Fruit fly (Drosophila melanogaster) whole organism, embryonic: ENCODE results near the gene Enoph.

Source experiments
- Adf1 ChIP-seq: fragments of 200-800 bp; sonication (Bioruptor generic); IDR thresholded peaks from 2 replicates; pipeline ENCODE4 v1.3.6; 2022; ENCODE audit warnings: missing biosample characterization, missing genetic modification characterization
- Bdp1 ChIP-seq: fragments of 200-800 bp; sonication (Bioruptor generic); optimal IDR thresholded peaks from 3 replicates; lab custom pipeline; 2016; ENCODE audit warnings: missing biosample characterization, missing genetic modification characterization
- CG11456 ChIP-seq: fragments of 200-800 bp; sonication (Bioruptor generic); IDR thresholded peaks from 3 replicates; pipeline ENCODE4 v1.3.6; 2022; ENCODE audit warnings: missing biosample characterization, missing genetic modification characterization
- CG15011 ChIP-seq: fragments of 200-800 bp; sonication (Bioruptor generic); optimal IDR thresholded peaks from 3 replicates; lab custom pipeline; 2018; ENCODE audit warnings: missing biosample characterization, mild to moderate bottlenecking, missing genetic modification characterization
- CG17328 ChIP-seq: fragments of 200-800 bp; sonication (Bioruptor generic); IDR thresholded peaks from 2 replicates; pipeline ENCODE4 v1.3.6; 2022; ENCODE audit warnings: missing biosample characterization, missing genetic modification characterization
- CG17361 ChIP-seq: fragments of 200-800 bp; sonication (Bioruptor generic); IDR thresholded peaks from 3 replicates; pipeline ENCODE4 v1.3.6; 2022; ENCODE audit warnings: missing biosample characterization, missing genetic modification characterization
- CG18764 ChIP-seq: fragments of 200-800 bp; sonication (Bioruptor generic); optimal IDR thresholded peaks from 3 replicates; lab custom pipeline; 2016; ENCODE audit warnings: missing biosample characterization, missing genetic modification characterization
- CG2202 ChIP-seq: fragments of 200-800 bp; sonication (Bioruptor generic); optimal IDR thresholded peaks from 2 replicates; lab custom pipeline; 2018; ENCODE audit warnings: missing biosample characterization, mild to moderate bottlenecking, missing genetic modification characterization
- CG30431 ChIP-seq: fragments of 200-800 bp; sonication (Bioruptor generic); optimal IDR thresholded peaks from 2 replicates; lab custom pipeline; 2017; ENCODE audit warnings: missing biosample characterization, missing genetic modification characterization
- CG33557 ChIP-seq: fragments of 200-800 bp; sonication (Bioruptor generic); optimal IDR thresholded peaks from 2 replicates; lab custom pipeline; 2019; ENCODE audit warnings: missing biosample characterization, mild to moderate bottlenecking, missing genetic modification characterization, moderate library complexity
- CG34422 ChIP-seq: fragments of 200-800 bp; sonication (Bioruptor generic); IDR thresholded peaks from 3 replicates; pipeline ENCODE4 v1.3.6; 2022; ENCODE audit warnings: missing biosample characterization, missing genetic modification characterization
- CG8281 ChIP-seq: fragments of 200-800 bp; sonication (Bioruptor generic); optimal IDR thresholded peaks from 2 replicates; lab custom pipeline; 2018; ENCODE audit warnings: missing biosample characterization, mild to moderate bottlenecking, missing genetic modification characterization, moderate library complexity
- CG8290 ChIP-seq, 3 experiments: fragments of 200-800 bp; sonication (Bioruptor generic); optimal IDR thresholded peaks; 2 replicates each; lab custom pipeline; 2016 to 2019; ENCODE audit warnings: missing biosample characterization in 3 of 3, missing genetic modification characterization in 3 of 3, mild to moderate bottlenecking in 2 of 3, moderate library complexity in 1 of 3
- CG8478 ChIP-seq: fragments of >200 bp; optimal IDR thresholded peaks from 2 replicates; lab custom pipeline; 2018
- Dad ChIP-seq: fragments of 200-800 bp; sonication (Bioruptor generic); optimal IDR thresholded peaks from 3 replicates; lab custom pipeline; 2016; ENCODE audit warnings: missing biosample characterization, missing genetic modification characterization
- Deaf1 ChIP-seq: fragments of 200-800 bp; optimal IDR thresholded peaks from 3 replicates; lab custom pipeline; 2019; ENCODE audit warnings: missing biosample characterization, mild to moderate bottlenecking, missing genetic modification characterization, moderate library complexity
- H15 ChIP-seq: fragments of 200-800 bp; sonication (Bioruptor generic); IDR thresholded peaks from 3 replicates; pipeline ENCODE4 v1.3.6; 2022; ENCODE audit warnings: missing biosample characterization, missing genetic modification characterization
- HLH4C ChIP-seq: fragments of 200-800 bp; sonication (Bioruptor generic); IDR thresholded peaks from 3 replicates; pipeline ENCODE4 v1.3.6; 2022; ENCODE audit warnings: missing biosample characterization, missing genetic modification characterization; ENCODE audit not compliant: partially characterized antibody
- Hsf ChIP-seq: fragments of 200-800 bp; sonication (Bioruptor generic); optimal IDR thresholded peaks from 3 replicates; lab custom pipeline; 2016; ENCODE audit warnings: missing biosample characterization, missing genetic modification characterization
- Jarid2 ChIP-seq: fragments of 200-800 bp; sonication (Bioruptor generic); optimal IDR thresholded peaks from 3 replicates; lab custom pipeline; 2017; ENCODE audit warnings: mild to moderate bottlenecking, missing biosample characterization, missing genetic modification reagents, missing genetic modification characterization
- MTF-1 ChIP-seq: fragments of 200-800 bp; sonication (Bioruptor generic); optimal IDR thresholded peaks from 2 replicates; lab custom pipeline; 2018; ENCODE audit warnings: missing biosample characterization, mild to moderate bottlenecking, missing genetic modification characterization, borderline replicate concordance
- Mad ChIP-seq: fragments of 200-800 bp; sonication (Bioruptor generic); optimal IDR thresholded peaks from 2 replicates; lab custom pipeline; 2016; ENCODE audit warnings: missing biosample characterization, missing genetic modification characterization
- Poxn ChIP-seq: fragments of 200-800 bp; sonication (Bioruptor generic); IDR thresholded peaks from 2 replicates; pipeline ENCODE4 v1.3.6; 2022; ENCODE audit warnings: missing biosample characterization, missing genetic modification characterization
- Xrp1 ChIP-seq: fragments of 200-800 bp; sonication (Bioruptor generic); IDR thresholded peaks from 2 replicates; pipeline ENCODE4 v1.3.6; 2022; ENCODE audit warnings: missing biosample characterization, missing genetic modification characterization
- aop ChIP-seq: fragments of 200-800 bp; sonication (Bioruptor generic); IDR thresholded peaks from 2 replicates; pipeline ENCODE4 v1.3.6; 2022; ENCODE audit warnings: missing biosample characterization, missing genetic modification characterization
- ase ChIP-seq: fragments of 200-800 bp; sonication (Bioruptor generic); IDR thresholded peaks from 3 replicates; pipeline ENCODE4 v1.3.6; 2022; ENCODE audit warnings: missing biosample characterization, missing genetic modification characterization
- bcd ChIP-seq: fragments of 200-800 bp; sonication (Bioruptor generic); optimal IDR thresholded peaks from 2 replicates; lab custom pipeline; 2017; ENCODE audit warnings: missing biosample characterization, mild to moderate bottlenecking, missing genetic modification characterization
- bigmax ChIP-seq: fragments of 200-800 bp; sonication (Bioruptor generic); optimal IDR thresholded peaks from 2 replicates; lab custom pipeline; 2018; ENCODE audit warnings: missing biosample characterization, mild to moderate bottlenecking, missing genetic modification characterization
- caup ChIP-seq: fragments of 200-800 bp; sonication (Bioruptor generic); optimal IDR thresholded peaks from 3 replicates; lab custom pipeline; 2017; ENCODE audit warnings: missing biosample characterization, mild to moderate bottlenecking, missing genetic modification characterization, moderate library complexity; ENCODE audit not compliant: severe bottlenecking
- chinmo ChIP-seq: fragments of 200-800 bp; sonication (Bioruptor generic); IDR thresholded peaks from 4 replicates; pipeline ENCODE4 v1.3.6; 2022; ENCODE audit warnings: missing biosample characterization, missing genetic modification characterization; ENCODE audit not compliant: partially characterized antibody
- chn ChIP-seq: fragments of 200-800 bp; sonication (Bioruptor generic); optimal IDR thresholded peaks from 2 replicates; lab custom pipeline; 2016; ENCODE audit warnings: missing biosample characterization, missing genetic modification characterization
- ci ChIP-seq: fragments of 200-800 bp; sonication (Bioruptor generic); IDR thresholded peaks from 3 replicates; pipeline ENCODE4 v1.3.6; 2022; ENCODE audit warnings: missing biosample characterization, missing genetic modification characterization
- emc ChIP-seq: fragments of 200-800 bp; sonication (Bioruptor generic); optimal IDR thresholded peaks from 2 replicates; lab custom pipeline; 2016; ENCODE audit warnings: missing biosample characterization, missing genetic modification characterization
- exex ChIP-seq: fragments of 200-800 bp; sonication (Bioruptor generic); optimal IDR thresholded peaks from 4 replicates; lab custom pipeline; 2018; ENCODE audit warnings: missing biosample characterization, mild to moderate bottlenecking, missing genetic modification characterization, moderate library complexity
- fd64A ChIP-seq: fragments of 200-800 bp; sonication (Bioruptor generic); optimal IDR thresholded peaks from 3 replicates; lab custom pipeline; 2018; ENCODE audit warnings: missing biosample characterization, mild to moderate bottlenecking, missing genetic modification characterization
- gce ChIP-seq: fragments of 200-800 bp; sonication (Bioruptor generic); IDR thresholded peaks from 3 replicates; pipeline ENCODE4 v1.3.6; 2022; ENCODE audit warnings: missing biosample characterization, missing genetic modification characterization
- gsb ChIP-seq: fragments of 200-800 bp; sonication (Bioruptor generic); IDR thresholded peaks from 2 replicates; pipeline ENCODE4 v1.3.6; 2022; ENCODE audit warnings: missing biosample characterization, missing genetic modification characterization
- h ChIP-seq: fragments of >200 bp; optimal IDR thresholded peaks from 2 replicates; lab custom pipeline; 2017
- lab ChIP-seq: fragments of 200-800 bp; sonication (Bioruptor generic); optimal IDR thresholded peaks from 3 replicates; lab custom pipeline; 2017; ENCODE audit warnings: missing biosample characterization, missing genetic modification characterization, mild to moderate bottlenecking, moderate library complexity, missing genetic modification reagents
- maf-S ChIP-seq: fragments of 200-800 bp; sonication (Bioruptor generic); optimal IDR thresholded peaks from 2 replicates; lab custom pipeline; 2016; ENCODE audit warnings: missing biosample characterization, missing genetic modification characterization
- mirr ChIP-seq: fragments of 200-800 bp; sonication (Bioruptor generic); optimal IDR thresholded peaks from 3 replicates; lab custom pipeline; 2018; ENCODE audit warnings: missing biosample characterization, mild to moderate bottlenecking, missing genetic modification characterization
- psq ChIP-seq: fragments of 200-800 bp; sonication (Bioruptor generic); optimal IDR thresholded peaks from 2 replicates; lab custom pipeline; 2017; ENCODE audit warnings: missing biosample characterization, missing genetic modification characterization
- ro ChIP-seq: fragments of 200-800 bp; sonication (Bioruptor generic); IDR thresholded peaks from 2 replicates; pipeline ENCODE4 v1.3.6; 2022; ENCODE audit warnings: missing biosample characterization, missing genetic modification characterization
- row ChIP-seq: fragments of 200-800 bp; sonication (Bioruptor generic); IDR thresholded peaks from 3 replicates; pipeline ENCODE4 v1.3.6; 2022; ENCODE audit warnings: missing biosample characterization, missing genetic modification characterization
- sc ChIP-seq, 3 experiments: fragments of >200 bp in 2 of 3; fragments of 200-800 bp in 1 of 3; sonication (Bioruptor generic) in 1 of 3; optimal IDR thresholded peaks; 2 replicates in 2 of 3; 3 replicates in 1 of 3; lab custom pipeline; 2017; ENCODE audit warnings: mild to moderate bottlenecking in 1 of 3, missing biosample characterization in 1 of 3, missing genetic modification characterization in 1 of 3, missing genetic modification reagents in 1 of 3
- sd ChIP-seq: fragments of 200-800 bp; sonication (Bioruptor generic); optimal IDR thresholded peaks from 3 replicates; lab custom pipeline; 2018; ENCODE audit warnings: missing biosample characterization, mild to moderate bottlenecking, missing genetic modification characterization, moderate library complexity
- sim ChIP-seq: fragments of 200-800 bp; sonication (Bioruptor generic); IDR thresholded peaks from 2 replicates; pipeline ENCODE4 v1.3.6; 2022; ENCODE audit warnings: missing biosample characterization, missing genetic modification characterization
- tin ChIP-seq: fragments of 200-800 bp; sonication (Bioruptor generic); optimal IDR thresholded peaks from 3 replicates; lab custom pipeline; 2016; ENCODE audit warnings: missing biosample characterization, missing genetic modification characterization
- toy ChIP-seq: fragments of 200-800 bp; sonication (Bioruptor generic); IDR thresholded peaks from 2 replicates; pipeline ENCODE4 v1.3.6; 2022; ENCODE audit warnings: missing biosample characterization, missing genetic modification characterization
- wor ChIP-seq: fragments of 200-800 bp; sonication (Bioruptor generic); IDR thresholded peaks from 2 replicates; pipeline ENCODE4 v1.3.6; 2022; ENCODE audit warnings: missing biosample characterization, missing genetic modification characterization

Gene Enoph

DNA sequence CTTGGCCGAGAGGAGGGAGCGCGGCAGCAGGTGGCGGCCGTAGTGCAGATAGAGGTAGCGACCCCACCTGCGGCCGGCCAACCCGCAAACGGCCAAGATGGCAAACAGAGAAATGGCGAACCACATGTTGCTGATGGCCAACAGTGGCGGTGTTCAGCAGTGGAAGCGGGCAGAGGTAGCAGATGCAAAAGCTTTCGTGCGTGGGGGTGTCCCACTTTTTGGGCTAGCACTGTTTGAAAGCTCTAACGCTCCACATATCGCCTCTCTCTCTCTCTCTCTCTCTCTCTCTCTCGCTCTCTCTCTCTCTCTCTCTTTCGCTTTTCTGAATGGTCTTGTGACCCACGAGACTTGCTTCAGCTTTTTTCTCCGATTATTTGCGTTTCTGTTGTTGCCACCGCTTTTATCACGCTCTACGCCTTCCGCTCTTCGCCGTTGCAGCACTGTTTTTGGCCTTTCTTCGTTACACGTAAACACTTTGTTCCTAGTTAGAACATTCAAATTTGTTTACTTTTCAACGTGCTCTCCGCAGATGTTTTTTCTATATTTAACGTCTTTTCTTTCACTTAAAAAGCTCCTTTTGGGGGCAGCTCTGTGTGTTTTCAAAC, 26.4 kb upstream of the Enoph start (continued):
- TF ChIP-seq CG15011 (GFP tag; lab: Kevin White, UChicago) = no peak
- no peak for TF ChIP-seq CG2202 (tag; lab: Kevin White, UChicago)
- TF ChIP-seq CG30431 = no peak
- TF ChIP-seq CG8290 (GFP tag; optimal IDR thresholded peaks at IDR 0.05; lab: Kevin White, UChicago) = no peak
- TF ChIP-seq CG8290 (tag; optimal IDR thresholded peaks at IDR 0.05; lab: Kevin White, UChicago) = peak in 1 of 2 experiments; percentile 74
- TF ChIP-seq exex (tag; lab: Kevin White, UChicago) = no peak
- TF ChIP-seq h (lab: Kevin White, UChicago) = no peak
- no peak; the same call in 1 of the 2 replicates for TF ChIP-seq Xrp1 (GFP tag; lab: Robert Waterston, UW)
- TF ChIP-seq Hsf (GFP tag; lab: Kevin White, UChicago) = no peak
- no peak for TF ChIP-seq CG8281 (tag; lab: Kevin White, UChicago)
- TF ChIP-seq CG33557 = no peak
- TF ChIP-seq chinmo (GFP tag; lab: Robert Waterston, UW) = peak; percentile 93; the same call in 3 of the 4 replicates
- peak; percentile 74 for TF ChIP-seq CG8478
- TF ChIP-seq MTF-1 (GFP tag; lab: Kevin White, UChicago) = no peak
- TF ChIP-seq emc = no peak
- peak; percentile 75; the same call in 2 of the 3 replicates for TF ChIP-seq ci (GFP tag; lab: Robert Waterston, UW)
- TF ChIP-seq CG18764 = no peak
- peak; percentile 50; the same call in 2 of the 3 replicates for TF ChIP-seq CG34422 (GFP tag; lab: Robert Waterston, UW)
- TF ChIP-seq gce (GFP tag; lab: Robert Waterston, UW) = peak; percentile 49; the same call in 1 of the 3 replicates
- TF ChIP-seq bigmax (GFP tag; lab: Kevin White, UChicago) = peak; percentile 0
- no peak for TF ChIP-seq caup (GFP tag; lab: Kevin White, UChicago)
- TF ChIP-seq CG11456 (GFP tag; lab: Robert Waterston, UW) = peak; percentile 77
- no peak for TF ChIP-seq tin (GFP tag; lab: Kevin White, UChicago)
- TF ChIP-seq Jarid2 (GFP tag; lab: Kevin White, UChicago) = no peak
- TF ChIP-seq lab (GFP tag; lab: Kevin White, UChicago) = peak; percentile 52
- TF ChIP-seq ase (GFP tag; lab: Robert Waterston, UW) = no peak
- peak; percentile 44; the same call in 1 of the 3 replicates for TF ChIP-seq HLH4C (GFP tag; lab: Robert Waterston, UW)
- TF ChIP-seq Mad (GFP tag; lab: Kevin White, UChicago) = peak; percentile 18
- no peak for TF ChIP-seq maf-S (GFP tag; lab: Kevin White, UChicago)
- TF ChIP-seq Dad = no peak
- peak; percentile 19; the same call in 2 of the 3 replicates for TF ChIP-seq row (GFP tag; lab: Robert Waterston, UW)
- no peak for TF ChIP-seq fd64A (GFP tag; lab: Kevin White, UChicago)
- TF ChIP-seq CG17328 (GFP tag; lab: Robert Waterston, UW) = 0 out of 2 replicates have a peak, but pooled peaks have one; percentile 31
- TF ChIP-seq Deaf1 (tag; lab: Kevin White, UChicago) = no peak
- no peak for TF ChIP-seq sc (optimal IDR thresholded peaks at IDR 0.05; lab: Kevin White, UChicago)
- no peak for TF ChIP-seq sc (GFP tag; optimal IDR thresholded peaks at IDR 0.05; lab: Kevin White, UChicago)
- peak; percentile 8; the same call in 1 of the 2 replicates for TF ChIP-seq gsb
- peak; percentile 87 for TF ChIP-seq Adf1 (GFP tag; lab: Robert Waterston, UW)
- TF ChIP-seq psq (GFP tag; lab: Kevin White, UChicago) = peak; percentile 84
- no peak; the same call in 1 of the 2 replicates for TF ChIP-seq toy (GFP tag; lab: Robert Waterston, UW)
- TF ChIP-seq CG17361 (GFP tag; lab: Robert Waterston, UW) = no peak
- TF ChIP-seq chn = no peak
- TF ChIP-seq sim = no peak
- no peak for TF ChIP-seq wor (GFP tag; lab: Robert Waterston, UW)
- no peak for TF ChIP-seq Poxn (GFP tag; lab: Robert Waterston, UW)
- TF ChIP-seq aop (GFP tag; lab: Robert Waterston, UW) = no peak
- no peak for TF ChIP-seq H15 (GFP tag; lab: Robert Waterston, UW)
- peak; percentile 23 for TF ChIP-seq mirr (GFP tag; lab: Kevin White, UChicago)
- peak; percentile 3 for TF ChIP-seq Bdp1 (GFP tag; lab: Kevin White, UChicago)
- TF ChIP-seq sd = no peak
- TF ChIP-seq ro = no peak
- TF ChIP-seq bcd (GFP tag; lab: Kevin White, UChicago) = no peak
